Worm (Caenorhabditis elegans) whole organism, late embryonic: Measurements from ENCODE around the gene cpg-19.

Experiments
- ceh-22 ChIP-seq: sonication (generic microtip); optimal IDR thresholded peaks from 2 replicates; lab custom pipeline; 2017; ENCODE audit warnings: missing biosample characterization, missing genetic modification characterization
- ceh-6 ChIP-seq: fragments of 200-800 bp; sonication (Bioruptor generic); optimal IDR thresholded peaks from 2 replicates; lab custom pipeline; 2018; ENCODE audit warnings: mild to moderate bottlenecking, missing genetic modification characterization, missing compliant biosample characterization
- dve-1 ChIP-seq: sonication (generic microtip); optimal IDR thresholded peaks from 2 replicates; lab custom pipeline; 2017; ENCODE audit warnings: antibody characterized with exemption, mild to moderate bottlenecking, missing genetic modification characterization, missing compliant biosample characterization
- elt-2 ChIP-seq: sonication (generic microtip); optimal IDR thresholded peaks from 2 replicates; lab custom pipeline; 2016; ENCODE audit warnings: missing genetic modification reagents, missing genetic modification characterization, missing compliant biosample characterization
- nhr-11 ChIP-seq: fragments of 150-350 bp; optimal IDR thresholded peaks from 2 replicates; lab custom pipeline; 2014; ENCODE audit warnings: missing biosample characterization, missing genetic modification characterization
- pros-1 ChIP-seq: fragments of 150-350 bp; optimal IDR thresholded peaks from 2 replicates; lab custom pipeline; 2014; ENCODE audit warnings: missing biosample characterization, missing genetic modification reagents, missing genetic modification characterization
- sox-2 ChIP-seq: fragments of 200-800 bp; sonication (Bioruptor generic); IDR thresholded peaks from 2 replicates; pipeline ENCODE4 v1.3.6; 2022; ENCODE audit warnings: missing genetic modification reagents, missing genetic modification characterization, missing compliant biosample characterization
- tbx-2 ChIP-seq: sonication (generic microtip); optimal IDR thresholded peaks from 2 replicates; lab custom pipeline; 2016; ENCODE audit warnings: missing genetic modification characterization, missing compliant biosample characterization

DNA sequence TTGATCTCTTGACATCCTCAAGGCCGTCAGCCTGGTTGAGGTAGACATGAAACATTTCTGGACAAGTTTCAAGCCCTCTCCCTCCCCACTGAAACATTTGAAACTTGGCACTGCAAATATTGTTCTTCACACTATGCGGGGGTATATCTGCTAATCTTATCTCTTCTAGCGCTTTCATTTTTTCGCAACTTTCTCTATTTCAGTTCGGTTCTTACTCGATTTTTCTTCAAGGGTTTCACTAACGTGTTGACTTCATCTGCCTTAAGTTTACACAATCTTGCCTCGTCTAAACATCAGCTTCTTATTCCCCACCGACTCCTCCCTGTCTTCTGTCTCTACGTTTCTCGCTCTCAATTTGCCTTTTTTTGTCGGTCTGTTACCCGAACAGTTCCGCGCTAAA, 8.2 kb downstream of the cpg-19 start:
- TF ChIP-seq elt-2 (tag; lab: Kevin White, UChicago) (no peak), ceh-6 (GFP tag; lab: Kevin White, UChicago) (no peak), dve-1 (tag; lab: Kevin White, UChicago) (no peak), sox-2 (GFP tag; lab: Robert Waterston, UW) (no peak), tbx-2 (no peak), ceh-22 (tag; lab: Kevin White, UChicago) (no peak), nhr-11 (tag; lab: Kevin White, UChicago) (no peak), pros-1 (no peak)
